In genomic region chr3L:14006704-14007126, dm6 we compare ENCODE assay signal across 2 fruit fly cellular contexts.
TF ChIP-seq lines count a peak whose summit lies in the region.

No protein-coding gene starts in this region.

TF ChIP-seq in whole organism, adult, 20 proteins besides CTCF, POLR2A, EP300 and RAD21 (continued from another document):
- TF ChIP-seq Mnt (GFP tag; optimal IDR thresholded peaks at IDR 0.05; lab: Kevin White, UChicago), result peak; percentile 47

TF ChIP-seq in whole organism, embryonic, 481 proteins besides CTCF, POLR2A, EP300 and RAD21 (continued from another document):
- TF ChIP-seq tgo (GFP tag; IDR thresholded peaks at IDR 0.05; lab: Robert Waterston, UW) (0 out of 3 replicates have a peak, but pooled peaks have one; percentile 18), vvl (GFP tag; IDR thresholded peaks at IDR 0.05; lab: Robert Waterston, UW) (peak; percentile 7; the same call in 1 of the 2 replicates), ci (GFP tag; IDR thresholded peaks at IDR 0.05; lab: Robert Waterston, UW) (peak; percentile 51; the same call in 1 of the 3 replicates), CG34422 (GFP tag; IDR thresholded peaks at IDR 0.05; lab: Robert Waterston, UW) (0 out of 3 replicates have a peak, but pooled peaks have one; percentile 45), Poxn (GFP tag; IDR thresholded peaks at IDR 0.05; lab: Robert Waterston, UW) (no peak), Dref (GFP tag; IDR thresholded peaks at IDR 0.05; lab: Robert Waterston, UW) (peak; percentile 55), Med (GFP tag; lab: Kevin White, UChicago) (peak; percentile 72), CG11247 (GFP tag; IDR thresholded peaks at IDR 0.05; lab: Robert Waterston, UW) (0 out of 2 replicates have a peak, but pooled peaks have one; percentile 16), CG18619 (GFP tag; optimal IDR thresholded peaks at IDR 0.05; lab: Kevin White, UChicago) (no peak), CG34376 (GFP tag; optimal IDR thresholded peaks at IDR 0.05; lab: Kevin White, UChicago) (peak; percentile 7), CG8944 (GFP tag; optimal IDR thresholded peaks at IDR 0.05; lab: Kevin White, UChicago) (peak; percentile 14), Sry-δ (GFP tag; optimal IDR thresholded peaks at IDR 0.05; lab: Kevin White, UChicago) (peak; percentile 73), row (GFP tag; IDR thresholded peaks at IDR 0.05; lab: Robert Waterston, UW) (peak; percentile 67), CG2120 (GFP tag; optimal IDR thresholded peaks at IDR 0.05; lab: Kevin White, UChicago) (peak; percentile 45), CG7987 (GFP tag; optimal IDR thresholded peaks at IDR 0.05; lab: Kevin White, UChicago) (no peak), CG15696 (tag; optimal IDR thresholded peaks at IDR 0.05; lab: Kevin White, UChicago) (no peak), Adf1 (GFP tag; IDR thresholded peaks at IDR 0.05; lab: Robert Waterston, UW) (no peak), CG33557 (GFP tag; optimal IDR thresholded peaks at IDR 0.05; lab: Kevin White, UChicago) (no peak), trh (GFP tag; optimal IDR thresholded peaks at IDR 0.05; lab: Kevin White, UChicago) (no peak), CG3847 (GFP tag; IDR thresholded peaks at IDR 0.05; lab: Robert Waterston, UW) (0 out of 2 replicates have a peak, but pooled peaks have one; percentile 25), Ravus (GFP tag; IDR thresholded peaks at IDR 0.05; lab: Robert Waterston, UW) (no peak), CG15601 (tag; optimal IDR thresholded peaks at IDR 0.05; lab: Kevin White, UChicago) (no peak), ac (GFP tag; optimal IDR thresholded peaks at IDR 0.05; lab: Kevin White, UChicago) (no peak), Lim3 (GFP tag; IDR thresholded peaks at IDR 0.05; lab: Robert Waterston, UW) (no peak), H15 (GFP tag; IDR thresholded peaks at IDR 0.05; lab: Robert Waterston, UW) (no peak), Tbp (GFP tag; optimal IDR thresholded peaks at IDR 0.05; lab: Kevin White, UChicago) (no peak), dm (GFP tag; optimal IDR thresholded peaks at IDR 0.05; lab: Kevin White, UChicago) (no peak), Ets65A (GFP tag; lab: Kevin White, UChicago) (peak; percentile 39), cg (GFP tag; optimal IDR thresholded peaks at IDR 0.05; lab: Kevin White, UChicago) (peak; percentile 61), BEAF-32 (GFP tag; optimal IDR thresholded peaks at IDR 0.05; lab: Kevin White, UChicago) (peak; percentile 23), CG14710 (tag; optimal IDR thresholded peaks at IDR 0.05; lab: Kevin White, UChicago) (peak; percentile 7), CG10267 (tag; optimal IDR thresholded peaks at IDR 0.05; lab: Kevin White, UChicago) (no peak), sob (GFP tag; IDR thresholded peaks at IDR 0.05; lab: Robert Waterston, UW) (peak; percentile 29; the same call in 1 of the 2 replicates), tx (GFP tag; optimal IDR thresholded peaks at IDR 0.05; lab: Kevin White, UChicago) (no peak), lov (optimal IDR thresholded peaks at IDR 0.05; lab: Kevin White, UChicago) (no peak), lov (GFP tag; IDR thresholded peaks at IDR 0.05; lab: Robert Waterston, UW) (peak; percentile 13; the same call in 1 of the 3 replicates), chinmo (GFP tag; IDR thresholded peaks at IDR 0.05; lab: Robert Waterston, UW; ENCODE audit: partially characterized antibody) (peak; percentile 88; the same call in 2 of the 4 replicates), CG31388 (GFP tag; optimal IDR thresholded peaks at IDR 0.05; lab: Kevin White, UChicago) (no peak), Bdp1 (GFP tag; optimal IDR thresholded peaks at IDR 0.05; lab: Kevin White, UChicago) (no peak), zfh1 (GFP tag; IDR thresholded peaks at IDR 0.05; lab: Robert Waterston, UW) (0 out of 3 replicates have a peak, but pooled peaks have one; percentile 25), CG3726 (GFP tag; IDR thresholded peaks at IDR 0.05; lab: Robert Waterston, UW) (no peak), CG16813 (GFP tag; IDR thresholded peaks at IDR 0.05; lab: Robert Waterston, UW; ENCODE audit: partially characterized antibody) (no peak), pho (GFP tag; optimal IDR thresholded peaks at IDR 0.05; lab: Kevin White, UChicago) (peak; percentile 9), Fer1 (GFP tag; optimal IDR thresholded peaks at IDR 0.05; lab: Kevin White, UChicago) (no peak), CG17359 (tag; optimal IDR thresholded peaks at IDR 0.05; lab: Kevin White, UChicago) (peak; percentile 1), Drgx (GFP tag; IDR thresholded peaks at IDR 0.05; lab: Robert Waterston, UW) (peak; percentile 43; the same call in 1 of the 2 replicates), Atf-2 (GFP tag; optimal IDR thresholded peaks at IDR 0.05; lab: Kevin White, UChicago) (no peak), gfzf (GFP tag; optimal IDR thresholded peaks at IDR 0.05; lab: Kevin White, UChicago) (no peak), Ssrp (tag; optimal IDR thresholded peaks at IDR 0.05; lab: Kevin White, UChicago) (no peak), ewg (GFP tag; optimal IDR thresholded peaks at IDR 0.05; lab: Kevin White, UChicago) (peak; percentile 94), pzg (GFP tag; optimal IDR thresholded peaks at IDR 0.05; lab: Kevin White, UChicago) (peak; percentile 33), unc-4 (GFP tag; IDR thresholded peaks at IDR 0.05; lab: Robert Waterston, UW; ENCODE audit: partially characterized antibody) (peak; percentile 25; the same call in 1 of the 2 replicates), CG11695 (GFP tag; IDR thresholded peaks at IDR 0.05; lab: Robert Waterston, UW) (peak; percentile 39; the same call in 1 of the 3 replicates), Opbp (GFP tag; IDR thresholded peaks at IDR 0.05; lab: Robert Waterston, UW; ENCODE audit: partially characterized antibody) (peak; percentile 19; the same call in 1 of the 3 replicates), CG13424 (tag; optimal IDR thresholded peaks at IDR 0.05; lab: Kevin White, UChicago) (peak; percentile 20), E2f2 (GFP tag; IDR thresholded peaks at IDR 0.05; lab: Robert Waterston, UW) (peak; percentile 31; the same call in 1 of the 2 replicates), CG8924 (tag; optimal IDR thresholded peaks at IDR 0.05; lab: Kevin White, UChicago) (peak; percentile 26), CG4404 (GFP tag; IDR thresholded peaks at IDR 0.05; lab: Robert Waterston, UW) (no peak), Dp (GFP tag; optimal IDR thresholded peaks at IDR 0.05; lab: Kevin White, UChicago) (peak; percentile 14)
